Worm (Caenorhabditis elegans) whole organism, early embryonic: ENCODE data around the gene bath-42.

ENCODE experiments used
- aly-1 ChIP-seq: sonication (generic microtip); optimal IDR thresholded peaks from 2 replicates; lab custom pipeline; 2016; ENCODE audit warnings: missing genetic modification characterization, missing compliant biosample characterization
- ceh-36 ChIP-seq: sonication (generic microtip); optimal IDR thresholded peaks from 2 replicates; lab custom pipeline; 2016; ENCODE audit warnings: missing genetic modification characterization, inconsistent platforms, missing compliant biosample characterization
- ets-7 ChIP-seq: sonication (generic microtip); optimal IDR thresholded peaks from 2 replicates; lab custom pipeline; 2016; ENCODE audit warnings: missing genotype, missing genetic modification characterization, missing compliant biosample characterization
- flt-1 ChIP-seq: fragments of 200-800 bp; sonication (Bioruptor generic); IDR thresholded peaks from 2 replicates; pipeline ENCODE4 v1.3.6; 2022; ENCODE audit warnings: missing genetic modification characterization, missing compliant biosample characterization
- hmbx-1 ChIP-seq: sonication (generic microtip); optimal IDR thresholded peaks from 2 replicates; lab custom pipeline; 2016; ENCODE audit warnings: mild to moderate bottlenecking, missing genetic modification characterization, missing compliant biosample characterization
- hnd-1 ChIP-seq: sonication (generic microtip); optimal IDR thresholded peaks from 2 replicates; lab custom pipeline; 2016; ENCODE audit warnings: missing genetic modification characterization, missing compliant biosample characterization
- tra-4 ChIP-seq: sonication (generic microtip); optimal IDR thresholded peaks from 2 replicates; lab custom pipeline; 2017; ENCODE audit warnings: missing genetic modification characterization, missing compliant biosample characterization

DNA sequence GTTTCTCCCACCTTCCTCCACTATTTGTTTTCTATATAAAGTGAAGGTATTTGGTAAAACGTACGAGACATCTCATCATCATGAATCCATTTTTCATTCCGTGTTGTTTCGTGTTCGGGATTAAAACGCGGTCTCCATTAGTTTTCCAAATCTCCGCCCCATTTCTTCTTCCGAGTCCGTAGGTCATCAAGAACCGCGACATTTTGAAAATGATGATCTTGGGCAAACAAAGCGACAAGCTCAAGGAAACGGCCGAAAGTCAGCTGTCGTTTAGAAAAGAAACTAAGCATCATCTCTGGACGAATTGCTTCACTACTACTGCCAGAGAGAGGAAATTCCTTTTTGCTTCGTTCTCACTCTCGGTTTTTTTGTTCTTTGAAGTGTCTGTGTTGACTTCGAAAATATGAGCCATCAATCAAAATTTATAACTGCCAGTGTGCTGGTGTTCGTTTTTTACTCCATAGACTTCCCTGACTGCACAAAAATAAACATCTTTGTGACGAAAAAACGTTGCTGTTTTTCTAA, 9.5 kb upstream of the bath-42 start:
- TF ChIP-seq tra-4 (tag; lab: Kevin White, UChicago) (no peak), hmbx-1 (tag; lab: Kevin White, UChicago) (no peak), flt-1 (no peak), ceh-36 (tag; lab: Kevin White, UChicago) (no peak), aly-1 (tag; lab: Kevin White, UChicago) (no peak), ets-7 (tag; lab: Kevin White, UChicago) (no peak), hnd-1 (tag; lab: Kevin White, UChicago) (no peak)
